Worm (Caenorhabditis elegans) whole organism, early embryonic: ENCODE data around the gene gln-1.

Source experiments
- ama-1 ChIP-seq: fragments of 150-350 bp; optimal IDR thresholded peaks from 2 replicates; lab custom pipeline; 2014
- ets-7 ChIP-seq: sonication (generic microtip); optimal IDR thresholded peaks from 2 replicates; lab custom pipeline; 2016; ENCODE audit warnings: missing genotype, missing genetic modification characterization, missing compliant biosample characterization
- hmbx-1 ChIP-seq: sonication (generic microtip); optimal IDR thresholded peaks from 2 replicates; lab custom pipeline; 2016; ENCODE audit warnings: mild to moderate bottlenecking, missing genetic modification characterization, missing compliant biosample characterization
- hnd-1 ChIP-seq: sonication (generic microtip); optimal IDR thresholded peaks from 2 replicates; lab custom pipeline; 2016; ENCODE audit warnings: missing genetic modification characterization, missing compliant biosample characterization

DNA sequence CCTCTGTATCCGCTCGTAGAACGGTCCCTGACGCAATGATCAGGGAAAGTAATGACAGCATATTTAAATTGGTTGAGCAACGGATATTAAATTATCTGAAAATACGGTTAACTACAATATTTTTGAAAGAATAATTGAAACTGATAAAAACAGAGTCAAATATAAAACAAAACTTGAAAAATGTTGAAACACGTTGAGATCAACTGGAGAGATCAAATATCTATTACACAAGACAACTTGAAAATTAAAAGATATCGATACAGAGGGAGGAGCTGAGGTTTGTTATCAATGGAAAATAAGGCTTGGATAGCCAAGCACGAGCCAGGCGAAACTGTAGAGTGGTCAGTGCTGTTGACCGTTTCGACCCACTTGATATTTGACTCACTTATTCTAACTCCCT lies 47.5 kb upstream of the gln-1 start, which contains the start of gene C09B8.3:
- no peak for TF ChIP-seq hnd-1 (tag; lab: Kevin White, UChicago)
- no peak for TF ChIP-seq ama-1 (lab: Kevin White, UChicago)
- TF ChIP-seq hmbx-1 (tag; lab: Kevin White, UChicago), result no peak
- no peak for TF ChIP-seq ets-7 (tag; lab: Kevin White, UChicago)
